Worm (Caenorhabditis elegans) whole organism, L1 larva: ENCODE data around the gene C53A5.17.

ENCODE experiments used
- efl-1 ChIP-seq, 4 experiments: fragments of 150-350 bp; optimal IDR thresholded peaks in 3 of 4; peaks in 1 of 4; 1 replicate in 1 of 4; 2 replicates in 3 of 4; lab custom pipeline; 2014; ENCODE audit warnings: missing biosample characterization in 2 of 4, missing genetic modification characterization in 2 of 4, missing genetic modification reagents in 2 of 4
- vab-15 ChIP-seq: sonication (generic microtip); optimal IDR thresholded peaks from 2 replicates; lab custom pipeline; 2017; ENCODE audit warnings: missing genotype, mild to moderate bottlenecking, missing genetic modification characterization, missing compliant biosample characterization

The C53A5.17 gene

ce11 chrV:14472229-14472628 is 48.7 kb downstream of the C53A5.17 start, which contains the start of gene clec-227:
Gene clec-227, plus strand, starts transcription at chrV:14472529.
- TF ChIP-seq vab-15 (tag; lab: Kevin White, UChicago), result no peak
- TF ChIP-seq efl-1 (optimal IDR thresholded peaks at IDR 0.05; lab: Kevin White, UChicago), result no peak
- peak in 1 of 2 experiments; percentile 85 for TF ChIP-seq efl-1 (GFP tag; optimal IDR thresholded peaks at IDR 0.05 in 1 of 2; lab: Kevin White, UChicago)
